Worm (Caenorhabditis elegans) whole organism, late embryonic: ENCODE data around the gene mig-13.

Experiments used
- C38D4.7 ChIP-seq: fragments of 200-800 bp; sonication (Bioruptor generic); optimal IDR thresholded peaks from 2 replicates; lab custom pipeline; 2018; ENCODE audit warnings: mild to moderate bottlenecking, missing genetic modification characterization, moderate library complexity, missing compliant biosample characterization
- F13H6.1 ChIP-seq: sonication (generic microtip); optimal IDR thresholded peaks from 2 replicates; lab custom pipeline; 2016; ENCODE audit warnings: missing genetic modification characterization, missing compliant biosample characterization
- K02D7.2 ChIP-seq: sonication (generic microtip); optimal IDR thresholded peaks from 2 replicates; lab custom pipeline; 2017; ENCODE audit warnings: mild to moderate bottlenecking, missing genetic modification characterization, missing compliant biosample characterization
- T23F11.4 ChIP-seq: fragments of 200-800 bp; sonication (Bioruptor generic); optimal IDR thresholded peaks from 2 replicates; lab custom pipeline; 2018; ENCODE audit warnings: mild to moderate bottlenecking, missing genetic modification characterization, missing compliant biosample characterization
- Y22D7AL.16 ChIP-seq: sonication (generic microtip); optimal IDR thresholded peaks from 2 replicates; lab custom pipeline; 2016; ENCODE audit warnings: missing genetic modification characterization, missing compliant biosample characterization
- ahr-1 ChIP-seq: sonication (generic microtip); optimal IDR thresholded peaks from 2 replicates; lab custom pipeline; 2016; ENCODE audit warnings: missing genetic modification characterization, missing compliant biosample characterization
- ama-1 ChIP-seq: fragments of 150-350 bp; optimal IDR thresholded peaks from 2 replicates; lab custom pipeline; 2014
- ceh-14 ChIP-seq: sonication (generic microtip); optimal IDR thresholded peaks from 2 replicates; lab custom pipeline; 2016; ENCODE audit warnings: missing genotype, missing genetic modification characterization, missing compliant biosample characterization
- ceh-18 ChIP-seq: sonication (generic microtip); optimal IDR thresholded peaks from 2 replicates; lab custom pipeline; 2016; ENCODE audit warnings: missing genetic modification characterization, missing compliant biosample characterization
- ceh-2 ChIP-seq: sonication (generic microtip); optimal IDR thresholded peaks from 2 replicates; lab custom pipeline; 2016; ENCODE audit warnings: missing genotype, missing genetic modification characterization, missing compliant biosample characterization
- ceh-30 ChIP-seq: fragments of 150-350 bp; optimal IDR thresholded peaks from 2 replicates; lab custom pipeline; 2014; ENCODE audit warnings: missing biosample characterization, missing genetic modification characterization
- ceh-31 ChIP-seq: sonication (generic microtip); optimal IDR thresholded peaks from 2 replicates; lab custom pipeline; 2016; ENCODE audit warnings: missing genetic modification characterization, missing compliant biosample characterization
- ceh-45 ChIP-seq: fragments of 200-800 bp; sonication (Bioruptor generic); IDR thresholded peaks from 2 replicates; pipeline ENCODE4 v1.3.6; 2022; ENCODE audit warnings: missing genetic modification reagents, missing genetic modification characterization, missing compliant biosample characterization
- ceh-48 ChIP-seq: sonication (generic microtip); optimal IDR thresholded peaks from 2 replicates; lab custom pipeline; 2016; ENCODE audit warnings: missing genetic modification characterization, inconsistent platforms, missing compliant biosample characterization
- ceh-6 ChIP-seq: fragments of 200-800 bp; sonication (Bioruptor generic); optimal IDR thresholded peaks from 2 replicates; lab custom pipeline; 2018; ENCODE audit warnings: mild to moderate bottlenecking, missing genetic modification characterization, missing compliant biosample characterization
- ceh-9 ChIP-seq: sonication (generic microtip); optimal IDR thresholded peaks from 2 replicates; lab custom pipeline; 2016; ENCODE audit warnings: mild to moderate bottlenecking, missing genetic modification characterization, inconsistent platforms, missing compliant biosample characterization
- che-1 ChIP-seq: sonication (generic microtip); optimal IDR thresholded peaks from 2 replicates; lab custom pipeline; 2016; ENCODE audit warnings: mild to moderate bottlenecking, missing genetic modification characterization, missing compliant biosample characterization
- dmd-4 ChIP-seq: sonication (generic microtip); optimal IDR thresholded peaks from 2 replicates; lab custom pipeline; 2016; ENCODE audit warnings: borderline replicate concordance, missing genetic modification characterization, missing compliant biosample characterization
- dve-1 ChIP-seq: sonication (generic microtip); optimal IDR thresholded peaks from 2 replicates; lab custom pipeline; 2017; ENCODE audit warnings: antibody characterized with exemption, mild to moderate bottlenecking, missing genetic modification characterization, missing compliant biosample characterization
- elt-2 ChIP-seq: sonication (generic microtip); optimal IDR thresholded peaks from 2 replicates; lab custom pipeline; 2016; ENCODE audit warnings: missing genetic modification reagents, missing genetic modification characterization, missing compliant biosample characterization
- elt-4 ChIP-seq: sonication (generic microtip); optimal IDR thresholded peaks from 2 replicates; lab custom pipeline; 2016; ENCODE audit warnings: missing genetic modification characterization, missing compliant biosample characterization
- ets-4 ChIP-seq: sonication (generic microtip); optimal IDR thresholded peaks from 2 replicates; lab custom pipeline; 2016; ENCODE audit warnings: missing genetic modification characterization, missing compliant biosample characterization
- eyg-1 ChIP-seq: sonication (generic microtip); optimal IDR thresholded peaks from 2 replicates; lab custom pipeline; 2016; ENCODE audit warnings: missing genotype, missing genetic modification characterization, missing compliant biosample characterization
- fax-1 ChIP-seq: sonication (generic microtip); optimal IDR thresholded peaks from 2 replicates; lab custom pipeline; 2016; ENCODE audit warnings: missing genotype, missing genetic modification characterization, missing compliant biosample characterization
- fkh-6 ChIP-seq: sonication (generic microtip); optimal IDR thresholded peaks from 2 replicates; lab custom pipeline; 2016; ENCODE audit warnings: missing genetic modification characterization, missing compliant biosample characterization
- gmeb-2 ChIP-seq: sonication (generic microtip); optimal IDR thresholded peaks from 2 replicates; lab custom pipeline; 2016; ENCODE audit warnings: missing genetic modification characterization, inconsistent platforms, missing compliant biosample characterization
- hlh-13 ChIP-seq: fragments of 200-800 bp; sonication (Bioruptor generic); optimal IDR thresholded peaks from 2 replicates; lab custom pipeline; 2018; ENCODE audit warnings: mild to moderate bottlenecking, missing genetic modification characterization, missing compliant biosample characterization
- hlh-30 ChIP-seq: sonication (generic microtip); optimal IDR thresholded peaks from 2 replicates; lab custom pipeline; 2017; ENCODE audit warnings: antibody characterized with exemption, missing genetic modification characterization, missing compliant biosample characterization; ENCODE audit not compliant: insufficient read depth
- hlh-6 ChIP-seq: sonication (generic microtip); optimal IDR thresholded peaks from 2 replicates; lab custom pipeline; 2016; ENCODE audit warnings: missing genotype, missing genetic modification characterization, missing compliant biosample characterization
- lin-11 ChIP-seq: fragments of 200-800 bp; sonication (Bioruptor generic); optimal IDR thresholded peaks from 2 replicates; lab custom pipeline; 2018; ENCODE audit warnings: mild to moderate bottlenecking, missing genetic modification characterization, missing compliant biosample characterization
- madf-2 ChIP-seq: sonication (generic microtip); optimal IDR thresholded peaks from 2 replicates; lab custom pipeline; 2017; ENCODE audit warnings: missing genetic modification characterization, missing compliant biosample characterization
- nfya-1 ChIP-seq: sonication (generic microtip); optimal IDR thresholded peaks from 2 replicates; lab custom pipeline; 2017; ENCODE audit warnings: missing genetic modification characterization, mild to moderate bottlenecking, missing compliant biosample characterization, antibody characterized with exemption, moderate library complexity
- nhr-11 ChIP-seq: fragments of 150-350 bp; optimal IDR thresholded peaks from 2 replicates; lab custom pipeline; 2014; ENCODE audit warnings: missing biosample characterization, missing genetic modification characterization
- nhr-232 ChIP-seq: sonication (generic microtip); optimal IDR thresholded peaks from 2 replicates; lab custom pipeline; 2016; ENCODE audit warnings: missing genetic modification characterization, missing compliant biosample characterization
- odd-2 ChIP-seq: sonication (generic microtip); optimal IDR thresholded peaks from 2 replicates; lab custom pipeline; 2017; ENCODE audit warnings: antibody characterized with exemption, mild to moderate bottlenecking, missing genetic modification characterization, missing compliant biosample characterization
- pag-3 ChIP-seq: sonication (generic microtip); optimal IDR thresholded peaks from 2 replicates; lab custom pipeline; 2016; ENCODE audit warnings: missing compliant biosample characterization, missing genetic modification characterization, borderline replicate concordance
- pat-9 ChIP-seq: fragments of 200-800 bp; sonication (Bioruptor generic); optimal IDR thresholded peaks from 2 replicates; lab custom pipeline; 2018; ENCODE audit warnings: mild to moderate bottlenecking, missing genetic modification characterization, moderate library complexity, missing compliant biosample characterization
- pha-2 ChIP-seq: sonication (generic microtip); optimal IDR thresholded peaks from 2 replicates; lab custom pipeline; 2017; ENCODE audit warnings: mild to moderate bottlenecking, missing genetic modification characterization, missing compliant biosample characterization
- pha-4 ChIP-seq: fragments of 150-350 bp; optimal IDR thresholded peaks from 2 replicates; lab custom pipeline; 2018; ENCODE audit warnings: missing biosample characterization, missing genetic modification reagents, missing genetic modification characterization
- pros-1 ChIP-seq: fragments of 150-350 bp; optimal IDR thresholded peaks from 2 replicates; lab custom pipeline; 2014; ENCODE audit warnings: missing biosample characterization, missing genetic modification reagents, missing genetic modification characterization
- ref-2 ChIP-seq: sonication (generic microtip); optimal IDR thresholded peaks from 2 replicates; lab custom pipeline; 2016; ENCODE audit warnings: missing genetic modification characterization, missing compliant biosample characterization
- sdc-2 ChIP-seq: sonication (generic microtip); optimal IDR thresholded peaks from 2 replicates; lab custom pipeline; 2016; ENCODE audit warnings: missing genotype, missing genetic modification characterization, missing compliant biosample characterization
- sox-2 ChIP-seq: fragments of 200-800 bp; sonication (Bioruptor generic); IDR thresholded peaks from 2 replicates; pipeline ENCODE4 v1.3.6; 2022; ENCODE audit warnings: missing genetic modification reagents, missing genetic modification characterization, missing compliant biosample characterization
- sox-4 ChIP-seq: sonication (generic microtip); optimal IDR thresholded peaks from 2 replicates; lab custom pipeline; 2017; ENCODE audit warnings: mild to moderate bottlenecking, missing genetic modification characterization, inconsistent platforms, missing compliant biosample characterization
- tbx-2 ChIP-seq: sonication (generic microtip); optimal IDR thresholded peaks from 2 replicates; lab custom pipeline; 2016; ENCODE audit warnings: missing genetic modification characterization, missing compliant biosample characterization
- unc-3 ChIP-seq, 2 experiments: fragments of 200-800 bp in 1 of 2; sonication (Bioruptor generic) in 1 of 2; sonication (generic microtip) in 1 of 2; conservative IDR thresholded peaks in 1 of 2; optimal IDR thresholded peaks in 1 of 2; 2 replicates each; pipeline versions ENCODE4 v1.3.6 to Lab custom; 2016 to 2022; ENCODE audit warnings: missing compliant biosample characterization in 2 of 2, missing genetic modification characterization in 2 of 2, missing genetic modification reagents in 1 of 2
- unc-42 ChIP-seq: sonication (generic microtip); optimal IDR thresholded peaks from 2 replicates; lab custom pipeline; 2016; ENCODE audit warnings: missing genotype, missing genetic modification characterization, missing compliant biosample characterization
- unc-55 ChIP-seq: sonication (generic microtip); optimal IDR thresholded peaks from 2 replicates; lab custom pipeline; 2017; ENCODE audit warnings: missing biosample characterization, missing genetic modification reagents, missing genetic modification characterization
- unc-86 ChIP-seq: sonication (generic microtip); optimal IDR thresholded peaks from 2 replicates; lab custom pipeline; 2016; ENCODE audit warnings: missing genetic modification characterization, missing compliant biosample characterization
- zip-5 ChIP-seq: sonication (generic microtip); optimal IDR thresholded peaks from 2 replicates; lab custom pipeline; 2016; ENCODE audit warnings: missing genetic modification characterization, missing compliant biosample characterization
- ztf-16 ChIP-seq: sonication (generic microtip); optimal IDR thresholded peaks from 2 replicates; lab custom pipeline; 2017; ENCODE audit warnings: missing genetic modification characterization, missing compliant biosample characterization

mig-13 gene

ce11 chrX:4790614-4791013 is 9.3 kb downstream of the mig-13 start:
- TF ChIP-seq ceh-6 (GFP tag; lab: Kevin White, UChicago) (no peak), hlh-13 (GFP tag; lab: Kevin White, UChicago) (no peak), fkh-6 (no peak), nhr-11 (tag; lab: Kevin White, UChicago) (no peak)
- TF ChIP-seq, all 69 proteins: peak for 0

- TF ChIP-seq eyg-1 (tag; lab: Kevin White, UChicago): no peak
- peak; percentile 19 for TF ChIP-seq ceh-18 (tag; lab: Kevin White, UChicago)
- TF ChIP-seq Y22D7AL.16: no peak
- TF ChIP-seq sox-2 (GFP tag; lab: Robert Waterston, UW): peak; percentile 3; the same call in 1 of the 2 replicates
- no peak for TF ChIP-seq gmeb-2 (tag; lab: Kevin White, UChicago)
- TF ChIP-seq hlh-30 (tag; lab: Kevin White, UChicago): no peak
- peak; percentile 47; the same call in 1 of the 2 replicates for TF ChIP-seq unc-3 (GFP tag; conservative IDR thresholded peaks at IDR 0.05; lab: Robert Waterston, UW)
- no peak for TF ChIP-seq unc-3 (tag; optimal IDR thresholded peaks at IDR 0.05; lab: Kevin White, UChicago)
- TF ChIP-seq unc-55 (GFP tag; lab: Kevin White, UChicago): no peak
- TF ChIP-seq hlh-13 (GFP tag; lab: Kevin White, UChicago): no peak
- peak; percentile 54 for TF ChIP-seq tbx-2 (tag; lab: Kevin White, UChicago)
- peak; percentile 31 for TF ChIP-seq sdc-2 (tag; lab: Kevin White, UChicago)
- TF ChIP-seq ahr-1: peak; percentile 38
- TF ChIP-seq odd-2 (tag; lab: Kevin White, UChicago): peak; percentile 31
- peak; percentile 60 for TF ChIP-seq elt-2
- TF ChIP-seq pros-1 (tag; lab: Kevin White, UChicago): no peak
- peak; percentile 51 for TF ChIP-seq C38D4.7 (GFP tag; lab: Kevin White, UChicago)
- TF ChIP-seq ceh-31 (tag; lab: Kevin White, UChicago): no peak
- no peak for TF ChIP-seq sox-4 (tag; lab: Kevin White, UChicago)
- TF ChIP-seq fkh-6: no peak
- no peak for TF ChIP-seq ceh-2
- TF ChIP-seq hlh-6: no peak
- TF ChIP-seq ama-1 (lab: Kevin White, UChicago): no peak
- TF ChIP-seq ceh-48 (tag; lab: Kevin White, UChicago): no peak
- peak; percentile 18 for TF ChIP-seq pat-9
- no peak for TF ChIP-seq pha-2 (tag; lab: Kevin White, UChicago)
- no peak for TF ChIP-seq unc-42
- no peak for TF ChIP-seq ref-2
- TF ChIP-seq zip-5 (tag; lab: Kevin White, UChicago): no peak
- TF ChIP-seq dmd-4 (tag; lab: Kevin White, UChicago): no peak
- TF ChIP-seq pha-4 (tag; lab: Kevin White, UChicago): no peak
- TF ChIP-seq che-1 (tag; lab: Kevin White, UChicago): peak; percentile 50
- no peak for TF ChIP-seq ets-4 (tag; lab: Kevin White, UChicago)
- no peak for TF ChIP-seq lin-11
- TF ChIP-seq ztf-16 (tag; lab: Kevin White, UChicago): no peak
- no peak for TF ChIP-seq unc-86
- TF ChIP-seq ceh-45 (GFP tag; lab: Robert Waterston, UW): no peak
- no peak for TF ChIP-seq pag-3 (tag; lab: Kevin White, UChicago)
- TF ChIP-seq ceh-14 (tag; lab: Kevin White, UChicago): no peak
- TF ChIP-seq nhr-232 (tag; lab: Kevin White, UChicago): peak; percentile 44
- TF ChIP-seq T23F11.4: no peak
- no peak for TF ChIP-seq K02D7.2 (tag; lab: Kevin White, UChicago)
- TF ChIP-seq madf-2 (tag; lab: Kevin White, UChicago): no peak
- peak; percentile 21 for TF ChIP-seq fax-1 (tag; lab: Kevin White, UChicago)
- no peak for TF ChIP-seq ceh-9 (tag; lab: Kevin White, UChicago)
- no peak for TF ChIP-seq ceh-30 (tag; lab: Kevin White, UChicago)
- no peak for TF ChIP-seq F13H6.1 (tag; lab: Kevin White, UChicago)
- TF ChIP-seq nfya-1 (tag; lab: Kevin White, UChicago): no peak
- TF ChIP-seq elt-4 (tag; lab: Kevin White, UChicago): no peak
- TF ChIP-seq dve-1 (tag; lab: Kevin White, UChicago): peak; percentile 52
Measured at ce11 chrX:4788958-4789357, 11.0 kb downstream of the mig-13 start.
